Worm (Caenorhabditis elegans) whole organism, L4 larva: Measurements from ENCODE around the gene Y58A7A.2.

Source experiments
- D1046.2 ChIP-seq: fragments of 200-800 bp; sonication (Bioruptor generic); IDR thresholded peaks from 2 replicates; pipeline ENCODE4 v1.3.6; 2022; ENCODE audit warnings: missing genetic modification characterization, missing compliant biosample characterization
- F10B5.3 ChIP-seq: sonication (generic microtip); optimal IDR thresholded peaks from 2 replicates; lab custom pipeline; 2016; ENCODE audit warnings: mild to moderate bottlenecking, missing genetic modification characterization, missing compliant biosample characterization
- F44E2.7 ChIP-seq: fragments of 200-800 bp; sonication (Bioruptor generic); IDR thresholded peaks from 2 replicates; pipeline ENCODE4 v2.1.2; 2022; ENCODE audit warnings: missing genetic modification characterization, missing compliant biosample characterization
- F49E8.2 ChIP-seq: sonication (generic microtip); optimal IDR thresholded peaks from 2 replicates; lab custom pipeline; 2016; ENCODE audit warnings: missing compliant biosample characterization, mild to moderate bottlenecking, missing genetic modification characterization, borderline replicate concordance
- T26A8.4 ChIP-seq: fragments of 200-800 bp; sonication (Bioruptor generic); IDR thresholded peaks from 2 replicates; pipeline ENCODE4 v1.3.6; 2022; ENCODE audit warnings: missing genetic modification characterization, missing compliant biosample characterization
- Y48G9A.11 ChIP-seq: fragments of 200-800 bp; sonication (Bioruptor generic); IDR thresholded peaks from 2 replicates; pipeline ENCODE4 v1.3.6; 2022; ENCODE audit warnings: missing genetic modification reagents, missing genetic modification characterization, missing compliant biosample characterization
- ZK337.2 ChIP-seq: fragments of 200-800 bp; sonication (Bioruptor generic); IDR thresholded peaks from 2 replicates; pipeline ENCODE4 v1.3.6; 2022; ENCODE audit warnings: missing genetic modification reagents, missing genetic modification characterization, missing compliant biosample characterization
- aha-1 ChIP-seq: fragments of 150-350 bp; peaks from one replicate; lab custom pipeline; 2014; ENCODE audit warnings: missing biosample characterization, missing genetic modification characterization
- aly-2 ChIP-seq: sonication (generic microtip); optimal IDR thresholded peaks from 2 replicates; lab custom pipeline; 2018; ENCODE audit warnings: missing biosample characterization, missing genetic modification characterization
- ceh-28 ChIP-seq: fragments of 150-350 bp; optimal IDR thresholded peaks from 2 replicates; lab custom pipeline; 2014; ENCODE audit warnings: missing biosample characterization, missing genetic modification reagents, missing genetic modification characterization
- ceh-62 ChIP-seq: sonication (generic microtip); optimal IDR thresholded peaks from 2 replicates; lab custom pipeline; 2017; ENCODE audit warnings: missing biosample characterization, missing genetic modification characterization
- ctbp-1 ChIP-seq: fragments of 200-800 bp; sonication (Bioruptor generic); IDR thresholded peaks from 2 replicates; pipeline ENCODE4 v1.3.6; 2022; ENCODE audit warnings: missing genetic modification reagents, missing genetic modification characterization, missing compliant biosample characterization
- daf-16 ChIP-seq, 3 experiments: sonication (generic microtip); optimal IDR thresholded peaks; 2 replicates each; lab custom pipeline; 2016 to 2017; ENCODE audit warnings: missing genetic modification characterization in 3 of 3, missing genetic modification reagents in 3 of 3, mild to moderate bottlenecking in 2 of 3, missing compliant biosample characterization in 2 of 3, missing biosample characterization in 1 of 3, moderate library complexity in 1 of 3
- dmd-6 ChIP-seq: fragments of 200-800 bp; sonication (Bioruptor generic); IDR thresholded peaks from 2 replicates; pipeline ENCODE4 v1.3.6; 2022; ENCODE audit warnings: missing genetic modification reagents, missing genetic modification characterization, missing compliant biosample characterization
- dve-1 ChIP-seq: sonication (generic microtip); optimal IDR thresholded peaks from 2 replicates; lab custom pipeline; 2017; ENCODE audit warnings: antibody characterized with exemption, mild to moderate bottlenecking, missing genetic modification characterization, missing compliant biosample characterization; ENCODE audit not compliant: insufficient read depth
- egl-27 ChIP-seq: sonication (generic microtip); optimal IDR thresholded peaks from 3 replicates; lab custom pipeline; 2017; ENCODE audit warnings: missing biosample characterization, missing genetic modification reagents, missing genetic modification characterization
- fkh-10 ChIP-seq: fragments of 150-350 bp; optimal IDR thresholded peaks from 2 replicates; lab custom pipeline; 2014; ENCODE audit warnings: missing biosample characterization, missing genetic modification reagents, missing genetic modification characterization
- hif-1 ChIP-seq, 2 experiments: sonication (generic microtip); optimal IDR thresholded peaks; 2 replicates each; lab custom pipeline; 2016 to 2017; ENCODE audit warnings: missing compliant biosample characterization in 2 of 2, missing genetic modification characterization in 2 of 2, missing genetic modification reagents in 2 of 2, missing genotype in 2 of 2, mild to moderate bottlenecking in 1 of 2
- hlh-30 ChIP-seq: sonication (generic microtip); optimal IDR thresholded peaks from 2 replicates; lab custom pipeline; 2017; ENCODE audit warnings: antibody characterized with exemption, mild to moderate bottlenecking, missing genetic modification characterization, missing compliant biosample characterization; ENCODE audit not compliant: insufficient read depth
- hmg-1.1 ChIP-seq: fragments of 200-800 bp; sonication (Bioruptor generic); IDR thresholded peaks from 2 replicates; pipeline ENCODE4 v1.3.6; 2022; ENCODE audit warnings: missing genetic modification reagents, missing genetic modification characterization, missing compliant biosample characterization
- jun-1 ChIP-seq: fragments of 150-350 bp; optimal IDR thresholded peaks from 2 replicates; lab custom pipeline; 2014; ENCODE audit warnings: missing biosample characterization, missing genetic modification reagents, missing genetic modification characterization
- lin-1 ChIP-seq: fragments of 200-800 bp; sonication (Bioruptor generic); IDR thresholded peaks from 2 replicates; pipeline ENCODE4 v1.3.6; 2022; ENCODE audit warnings: missing genetic modification reagents, missing genetic modification characterization, missing compliant biosample characterization
- lin-38 ChIP-seq: fragments of 200-800 bp; sonication (Bioruptor generic); IDR thresholded peaks from 2 replicates; pipeline ENCODE4 v1.3.6; 2022; ENCODE audit warnings: missing genetic modification reagents, missing genetic modification characterization, missing compliant biosample characterization
- lin-39 ChIP-seq: fragments of 150-350 bp; optimal IDR thresholded peaks from 2 replicates; lab custom pipeline; 2014; ENCODE audit warnings: missing biosample characterization, missing genetic modification reagents, missing genetic modification characterization
- lir-3 ChIP-seq: sonication (generic microtip); optimal IDR thresholded peaks from 2 replicates; lab custom pipeline; 2016; ENCODE audit warnings: mild to moderate bottlenecking, missing genetic modification characterization, missing compliant biosample characterization
- mdl-1 ChIP-seq, 2 experiments: fragments of 150-350 bp in 1 of 2; sonication (generic microtip) in 1 of 2; optimal IDR thresholded peaks; 2 replicates each; lab custom pipeline; 2014 to 2017; ENCODE audit warnings: missing biosample characterization in 2 of 2, missing genetic modification characterization in 2 of 2
- mes-2 ChIP-seq: sonication (generic microtip); optimal IDR thresholded peaks from 2 replicates; lab custom pipeline; 2016; ENCODE audit warnings: missing genotype, mild to moderate bottlenecking, missing genetic modification characterization, missing compliant biosample characterization; ENCODE audit not compliant: poor library complexity, severe bottlenecking
- nhr-10 ChIP-seq: fragments of 150-350 bp; optimal IDR thresholded peaks from 2 replicates; lab custom pipeline; 2014; ENCODE audit warnings: missing biosample characterization, missing genetic modification characterization
- nhr-11 ChIP-seq: fragments of 150-350 bp; optimal IDR thresholded peaks from 2 replicates; lab custom pipeline; 2014; ENCODE audit warnings: missing biosample characterization, missing genetic modification characterization
- nhr-111 ChIP-seq: fragments of 200-800 bp; sonication (Bioruptor generic); optimal IDR thresholded peaks from 2 replicates; lab custom pipeline; 2018; ENCODE audit warnings: mild to moderate bottlenecking, missing genetic modification characterization, missing compliant biosample characterization
- nhr-237 ChIP-seq: sonication (generic microtip); optimal IDR thresholded peaks from 2 replicates; lab custom pipeline; 2017; ENCODE audit warnings: missing biosample characterization, missing genetic modification characterization
- nhr-28 ChIP-seq: fragments of 150-350 bp; optimal IDR thresholded peaks from 2 replicates; lab custom pipeline; 2014; ENCODE audit warnings: missing biosample characterization, missing genetic modification characterization
- nhr-48 ChIP-seq: sonication (generic microtip); optimal IDR thresholded peaks from 2 replicates; lab custom pipeline; 2016; ENCODE audit warnings: mild to moderate bottlenecking, missing genetic modification characterization, missing compliant biosample characterization
- nhr-77 ChIP-seq: fragments of 150-350 bp; optimal IDR thresholded peaks from 2 replicates; lab custom pipeline; 2014; ENCODE audit warnings: missing biosample characterization, missing genetic modification characterization
- php-3 ChIP-seq: fragments of 200-800 bp; sonication (Bioruptor generic); IDR thresholded peaks from 2 replicates; pipeline ENCODE4 v1.3.6; 2022; ENCODE audit warnings: missing genetic modification reagents, missing genetic modification characterization, missing compliant biosample characterization
- sdz-12 ChIP-seq: fragments of 200-800 bp; sonication (Bioruptor generic); optimal IDR thresholded peaks from 2 replicates; lab custom pipeline; 2018; ENCODE audit warnings: mild to moderate bottlenecking, missing genetic modification characterization, missing compliant biosample characterization
- skn-1 ChIP-seq: fragments of 150-350 bp; optimal IDR thresholded peaks from 2 replicates; lab custom pipeline; 2014; ENCODE audit warnings: missing biosample characterization, missing genetic modification characterization
- unc-130 ChIP-seq: sonication (generic microtip); optimal IDR thresholded peaks from 2 replicates; lab custom pipeline; 2016; ENCODE audit warnings: missing genetic modification reagents, missing genetic modification characterization, missing compliant biosample characterization
- unc-62 ChIP-seq, 3 experiments: fragments of 150-350 bp in 1 of 3; sonication (generic microtip); optimal IDR thresholded peaks in 2 of 3; peaks in 1 of 3; 1 replicate in 1 of 3; 2 replicates in 2 of 3; lab custom pipeline; 2014 to 2017; ENCODE audit warnings: missing biosample characterization in 3 of 3, missing genetic modification characterization in 3 of 3, missing genetic modification reagents in 3 of 3, missing genotype in 1 of 3
- vab-7 ChIP-seq: fragments of 200-800 bp; sonication (Bioruptor generic); IDR thresholded peaks from 2 replicates; pipeline ENCODE4 v1.3.6; 2022; ENCODE audit warnings: missing genetic modification reagents, missing genetic modification characterization, missing compliant biosample characterization
- zfp-2 ChIP-seq: sonication (generic microtip); optimal IDR thresholded peaks from 2 replicates; lab custom pipeline; 2016; ENCODE audit warnings: mild to moderate bottlenecking, missing genetic modification characterization, missing compliant biosample characterization
- zfp-3 ChIP-seq: fragments of 200-800 bp; sonication (Bioruptor generic); conservative IDR thresholded peaks from 2 replicates; pipeline ENCODE4 v1.3.6; 2022; ENCODE audit warnings: missing genetic modification reagents, missing genetic modification characterization, missing compliant biosample characterization
- ztf-7 ChIP-seq: fragments of 150-350 bp; optimal IDR thresholded peaks from 2 replicates; lab custom pipeline; 2014; ENCODE audit warnings: missing biosample characterization, missing genetic modification characterization

Y58A7A.2 gene

DNA sequence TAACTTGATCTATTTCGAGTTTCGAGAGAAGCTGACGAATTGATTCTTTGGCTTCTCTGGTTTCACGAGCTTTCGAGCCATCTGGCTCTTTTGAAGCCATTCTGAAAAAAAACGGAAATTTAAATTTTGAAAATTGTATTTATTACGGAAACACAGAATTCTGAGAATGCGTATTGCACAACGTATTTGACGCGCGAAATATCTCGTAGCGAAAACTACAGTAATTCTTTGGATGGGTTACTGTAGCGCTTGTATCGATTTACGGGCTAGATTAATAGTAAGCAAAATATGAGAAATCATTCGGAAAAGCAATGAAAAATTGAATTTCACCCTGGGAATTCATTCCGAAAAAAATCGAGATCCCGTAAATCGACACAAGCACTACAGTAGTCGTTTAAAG is 41.7 kb upstream of the Y58A7A.2 start, which contains the start of gene C04F5.8:
Gene C04F5.8 (minus strand): TSS at position 101 of the 400 bp plus-strand sequence.
- TF ChIP-seq jun-1 (no peak), ceh-28 (no peak), mes-2 (tag; lab: Kevin White, UChicago) (no peak), nhr-111 (GFP tag; lab: Kevin White, UChicago) (no peak), sdz-12 (GFP tag; lab: Kevin White, UChicago) (no peak), F44E2.7 (no peak), F49E8.2 (tag; lab: Kevin White, UChicago) (no peak)

DNA sequence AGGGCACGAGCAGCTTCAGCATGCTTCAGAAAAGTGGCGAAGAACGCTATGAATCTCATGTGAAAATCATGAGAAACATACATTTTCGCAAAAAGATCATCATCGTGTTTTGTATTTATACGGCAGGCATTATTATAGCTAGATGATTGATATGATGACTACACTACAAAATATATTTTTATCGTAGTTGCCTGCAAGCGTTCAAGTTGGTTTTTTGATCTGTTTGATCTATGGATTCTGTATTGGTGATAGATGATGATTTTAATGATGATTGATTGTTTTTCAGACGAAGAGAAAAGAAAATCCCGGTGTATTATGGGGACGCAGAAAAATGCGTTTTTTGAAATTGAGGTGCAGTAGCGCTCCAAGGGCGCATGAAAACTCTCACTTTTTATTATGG is 38.7 kb upstream of the Y58A7A.2 start, which contains the start of gene ugt-63:
Gene ugt-63 (minus strand): TSS at position 89 of the 400 bp plus-strand sequence.
- no peak for TF ChIP-seq egl-27
- no peak for TF ChIP-seq nhr-77 (tag; lab: Kevin White, UChicago)
- TF ChIP-seq aha-1 (tag; lab: Kevin White, UChicago) = peak; percentile 26
- no peak for TF ChIP-seq php-3
- TF ChIP-seq mdl-1 (tag; optimal IDR thresholded peaks at IDR 0.05; lab: Kevin White, UChicago) = peak in 1 of 2 experiments; percentile 11
- TF ChIP-seq lin-39 = no peak
- TF ChIP-seq zfp-3 (GFP tag; lab: Robert Waterston, UW) = no peak
- TF ChIP-seq nhr-237 (tag; lab: Kevin White, UChicago) = no peak
- TF ChIP-seq Y48G9A.11 (GFP tag; lab: Robert Waterston, UW) = no peak
- peak; percentile 46 for TF ChIP-seq nhr-48 (tag; lab: Kevin White, UChicago)
- peak in 1 of 2 experiments; percentile 61 for TF ChIP-seq unc-62 (GFP tag; optimal IDR thresholded peaks at IDR 0.05 in 1 of 2; lab: Kevin White, UChicago)
- no peak for TF ChIP-seq unc-62 (tag; optimal IDR thresholded peaks at IDR 0.05; lab: Kevin White, UChicago)
- TF ChIP-seq ceh-62 (tag; lab: Kevin White, UChicago) = no peak
- no peak for TF ChIP-seq hmg-1.1 (GFP tag; lab: Robert Waterston, UW)
- TF ChIP-seq unc-130 (GFP tag; lab: Kevin White, UChicago) = no peak
- no peak for TF ChIP-seq zfp-2 (tag; lab: Kevin White, UChicago)
- TF ChIP-seq daf-16 (GFP tag; optimal IDR thresholded peaks at IDR 0.05; lab: Kevin White, UChicago) = no peak
- no peak for TF ChIP-seq daf-16 (tag; optimal IDR thresholded peaks at IDR 0.05; lab: Kevin White, UChicago)
- no peak for TF ChIP-seq lir-3 (tag; lab: Kevin White, UChicago)
- TF ChIP-seq nhr-28 = peak; percentile 99
- TF ChIP-seq aly-2 = no peak
- no peak for TF ChIP-seq D1046.2 (GFP tag; lab: Robert Waterston, UW)
- TF ChIP-seq lin-38 = no peak
- TF ChIP-seq T26A8.4 (GFP tag; lab: Robert Waterston, UW) = no peak
- no peak for TF ChIP-seq nhr-11 (tag; lab: Kevin White, UChicago)
- no peak for TF ChIP-seq skn-1 (tag; lab: Kevin White, UChicago)
- no peak for TF ChIP-seq dve-1
- no peak for TF ChIP-seq hlh-30 (tag; lab: Kevin White, UChicago)
- TF ChIP-seq F10B5.3 = no peak
- no peak for TF ChIP-seq vab-7 (GFP tag; lab: Robert Waterston, UW)
- TF ChIP-seq ztf-7 (tag; lab: Kevin White, UChicago) = no peak
- TF ChIP-seq lin-1 (GFP tag; lab: Robert Waterston, UW) = no peak
- no peak for TF ChIP-seq ZK337.2
- TF ChIP-seq, all 104 proteins: peak for 5

DNA sequence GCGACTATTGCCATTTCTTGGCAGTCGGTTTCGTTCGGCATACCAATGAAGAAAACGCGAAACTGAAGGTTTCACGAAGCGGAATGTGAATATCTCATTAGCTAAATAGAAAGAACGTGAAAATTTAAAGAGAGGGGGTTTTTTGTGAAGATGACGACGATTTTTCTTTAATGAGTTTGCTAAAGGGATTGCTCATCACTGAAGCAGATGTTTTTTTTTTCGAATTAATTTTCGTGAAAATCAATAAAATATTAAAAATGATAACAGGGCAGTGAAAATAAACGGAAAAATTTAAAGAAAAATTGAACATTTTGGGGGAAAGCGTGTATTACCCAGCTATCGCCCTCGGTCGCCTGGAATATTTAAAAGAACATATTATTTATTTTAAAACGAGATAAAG is 35.8 kb upstream of the Y58A7A.2 start, which contains the start of gene srab-3:
Gene srab-3 (minus strand): TSS at position 101 of the 400 bp plus-strand sequence.
- TF ChIP-seq hif-1 (tag; optimal IDR thresholded peaks at IDR 0.05; lab: Kevin White, UChicago) (no peak), ctbp-1 (GFP tag; lab: Robert Waterston, UW) (no peak), php-3 (no peak), zfp-3 (GFP tag; lab: Robert Waterston, UW) (no peak), nhr-10 (no peak), dmd-6 (GFP tag; lab: Robert Waterston, UW) (no peak), fkh-10 (GFP tag; lab: Kevin White, UChicago) (no peak)
